Worm (Caenorhabditis elegans) whole organism, L4 larva: ENCODE results near the gene inx-18.

ENCODE experiments used
- D1046.2 ChIP-seq: fragments of 200-800 bp; sonication (Bioruptor generic); IDR thresholded peaks from 2 replicates; pipeline ENCODE4 v1.3.6; 2022; ENCODE audit warnings: missing genetic modification characterization, missing compliant biosample characterization
- aha-1 ChIP-seq: fragments of 150-350 bp; peaks from one replicate; lab custom pipeline; 2014; ENCODE audit warnings: missing biosample characterization, missing genetic modification characterization
- ama-1 ChIP-seq: fragments of 150-350 bp; optimal IDR thresholded peaks from 2 replicates; lab custom pipeline; 2014; ENCODE audit warnings: inconsistent platforms, mixed read lengths
- lin-13 ChIP-seq: fragments of 150-350 bp; optimal IDR thresholded peaks from 2 replicates; lab custom pipeline; 2014; ENCODE audit warnings: missing biosample characterization, missing genetic modification reagents, missing genetic modification characterization
- lin-38 ChIP-seq: fragments of 200-800 bp; sonication (Bioruptor generic); IDR thresholded peaks from 2 replicates; pipeline ENCODE4 v1.3.6; 2022; ENCODE audit warnings: missing genetic modification reagents, missing genetic modification characterization, missing compliant biosample characterization
- mdl-1 ChIP-seq, 2 experiments: fragments of 150-350 bp in 1 of 2; sonication (generic microtip) in 1 of 2; optimal IDR thresholded peaks; 2 replicates each; lab custom pipeline; 2014 to 2017; ENCODE audit warnings: missing biosample characterization in 2 of 2, missing genetic modification characterization in 2 of 2
- nhr-77 ChIP-seq: fragments of 150-350 bp; optimal IDR thresholded peaks from 2 replicates; lab custom pipeline; 2014; ENCODE audit warnings: missing biosample characterization, missing genetic modification characterization
- pqm-1 ChIP-seq: sonication (generic microtip); optimal IDR thresholded peaks from 2 replicates; lab custom pipeline; 2017; ENCODE audit warnings: missing biosample characterization, missing genetic modification characterization
- snpc-4 ChIP-seq: fragments of 150-350 bp; optimal IDR thresholded peaks from 2 replicates; lab custom pipeline; 2014; ENCODE audit warnings: missing biosample characterization, missing genetic modification characterization
- zip-11 ChIP-seq: fragments of 200-800 bp; sonication (Bioruptor generic); IDR thresholded peaks from 2 replicates; pipeline ENCODE4 v1.3.6; 2022; ENCODE audit warnings: missing genetic modification characterization, missing compliant biosample characterization
- ztf-11 ChIP-seq: fragments of 150-350 bp; optimal IDR thresholded peaks from 2 replicates; lab custom pipeline; 2014; ENCODE audit warnings: missing biosample characterization, missing genetic modification characterization

DNA sequence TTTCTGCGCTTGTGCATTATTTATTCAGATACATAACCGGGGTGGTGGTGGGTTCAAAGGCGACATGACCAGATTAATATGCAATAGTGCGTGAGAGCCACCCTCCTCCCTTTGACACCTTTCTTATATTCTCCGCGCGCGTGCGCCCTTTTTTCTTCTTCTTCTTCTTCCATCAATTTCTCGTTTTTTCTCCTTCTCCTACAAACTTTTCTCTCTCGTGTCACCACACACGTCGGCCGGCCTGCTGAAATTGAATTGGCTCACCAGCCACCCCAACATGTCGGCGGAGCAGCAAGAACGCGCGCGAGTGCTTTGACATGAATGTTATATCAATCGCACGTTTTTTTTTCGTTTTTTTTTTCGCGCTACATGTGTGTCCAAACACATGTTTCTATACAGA, 53.4 kb downstream of the inx-18 start:
- TF ChIP-seq ztf-11 (tag; lab: Kevin White, UChicago) (no peak), ama-1 (lab: Kevin White, UChicago) (no peak), nhr-77 (no peak), mdl-1 (tag; optimal IDR thresholded peaks at IDR 0.05; lab: Kevin White, UChicago) (peak in 1 of 2 experiments; percentile 12), D1046.2 (no peak), pqm-1 (tag; lab: Kevin White, UChicago) (no peak), lin-13 (GFP tag; lab: Kevin White, UChicago) (no peak), zip-11 (GFP tag; lab: Robert Waterston, UW) (no peak), lin-38 (GFP tag; lab: Robert Waterston, UW) (no peak), snpc-4 (tag; lab: Kevin White, UChicago) (no peak), aha-1 (no peak)
